Worm (Caenorhabditis elegans) whole organism, L4/young adult: ENCODE results near the gene epac-1.

Experiments used
- W03F9.2 ChIP-seq: fragments of 150-350 bp; optimal IDR thresholded peaks from 2 replicates; lab custom pipeline; 2014; ENCODE audit warnings: missing biosample characterization, missing genetic modification characterization
- dao-5 ChIP-seq: sonication (generic microtip); optimal IDR thresholded peaks from 2 replicates; lab custom pipeline; 2016; ENCODE audit warnings: missing genotype, missing genetic modification characterization, moderate library complexity, missing compliant biosample characterization
- him-1 ChIP-seq: sonication (generic microtip); optimal IDR thresholded peaks from 2 replicates; lab custom pipeline; 2016; ENCODE audit warnings: missing genotype, missing genetic modification reagents, missing genetic modification characterization, missing compliant biosample characterization

- TF ChIP-seq him-1 (no peak), dao-5 (no peak), W03F9.2 (no peak)
Observed at ce11 chrIII:10201235-10201634, 12.2 kb downstream of the epac-1 start, which contains the start of the genes T20G5.13 and T20G5.12.
